Worm (Caenorhabditis elegans): ENCODE results near the gene skr-14.

skr-14 gene

DNA sequence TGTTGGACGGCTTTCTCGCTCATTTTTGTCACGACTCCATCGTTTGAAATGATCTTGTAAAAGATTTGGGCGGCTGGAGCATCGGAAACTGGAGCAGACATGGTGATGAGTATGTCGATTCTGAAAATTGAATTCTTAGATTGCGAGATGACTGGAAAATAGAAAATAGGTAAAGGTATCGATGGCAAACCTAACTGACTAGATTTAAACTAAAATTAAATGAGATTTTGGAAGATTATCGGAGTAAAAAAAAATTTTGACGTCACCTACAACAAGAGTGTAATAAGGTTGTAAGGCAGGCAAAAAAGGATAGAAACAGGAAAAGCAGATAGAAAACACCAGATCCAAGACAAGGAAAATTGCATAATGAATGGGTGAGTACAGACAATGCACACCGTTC is at the start of gene skr-14:
skr-14 (minus strand) TSS at position 101 of the 400 bp plus-strand sequence.
- TF ChIP-seq lin-39 (tag; optimal IDR thresholded peaks at IDR 0.05): no peak
- no peak for TF ChIP-seq blmp-1 (tag; optimal IDR thresholded peaks at IDR 0.05; ENCODE audit: insufficient read depth)
- no peak for TF ChIP-seq aly-2 (tag; optimal IDR thresholded peaks at IDR 0.05)
- TF ChIP-seq R02D3.7 (tag; optimal IDR thresholded peaks at IDR 0.05): no peak

- no peak for TF ChIP-seq sma-9 (GFP tag; optimal IDR thresholded peaks at IDR 0.05)
- no peak for TF ChIP-seq sma-9 (tag; optimal IDR thresholded peaks at IDR 0.05)
- no peak for TF ChIP-seq nhr-11 (tag; optimal IDR thresholded peaks at IDR 0.05)
- no peak for TF ChIP-seq mdl-1 (tag; optimal IDR thresholded peaks at IDR 0.05)
- TF ChIP-seq C34F6.9 (tag; optimal IDR thresholded peaks at IDR 0.05): no peak
- TF ChIP-seq nhr-10 (tag; optimal IDR thresholded peaks at IDR 0.05): no peak
- no peak for TF ChIP-seq F13H6.1 (tag; optimal IDR thresholded peaks at IDR 0.05)
- no peak for TF ChIP-seq nhr-237 (tag; optimal IDR thresholded peaks at IDR 0.05)
- TF ChIP-seq elt-3 (tag; optimal IDR thresholded peaks at IDR 0.05): no peak
- no peak for TF ChIP-seq sem-4 (tag; optimal IDR thresholded peaks at IDR 0.05)
- no peak for TF ChIP-seq aly-2 (tag; optimal IDR thresholded peaks at IDR 0.05)
- TF ChIP-seq dmd-4 (tag; optimal IDR thresholded peaks at IDR 0.05): no peak
- no peak for TF ChIP-seq snpc-4 (tag; optimal IDR thresholded peaks at IDR 0.05)
Measured at ce11 chrV:4471065-4471464, 49.7 kb upstream of the skr-14 start, which contains the start of gene T08H10.3. T08H10.3 (plus strand) TSS chrV:4471365.

ce11 chrV:4454634-4455033 is 33.3 kb upstream of the skr-14 start, which contains the start of gene gnrr-5:
gnrr-5 (minus strand) TSS chrV:4454734.
- TF ChIP-seq skn-1 (tag; optimal IDR thresholded peaks at IDR 0.05) (no peak), gmeb-1 (tag; optimal IDR thresholded peaks at IDR 0.05) (no peak), alr-1 (tag; optimal IDR thresholded peaks at IDR 0.05) (no peak), C34F6.9 (tag; optimal IDR thresholded peaks at IDR 0.05) (no peak), ztf-1 (GFP tag; conservative IDR thresholded peaks at IDR 0.05) (no peak), ceh-82 (tag; optimal IDR thresholded peaks at IDR 0.05) (no peak), nhr-129 (tag; optimal IDR thresholded peaks at IDR 0.05) (no peak), F13H6.1 (tag; optimal IDR thresholded peaks at IDR 0.05) (no peak), snpc-4 (tag; optimal IDR thresholded peaks at IDR 0.05) (no peak), egl-27 (tag; optimal IDR thresholded peaks at IDR 0.05) (no peak), nhr-6 (tag; optimal IDR thresholded peaks at IDR 0.05) (no peak), lin-39 (tag; optimal IDR thresholded peaks at IDR 0.05) (no peak), elt-1 (tag; optimal IDR thresholded peaks at IDR 0.05) (no peak), nhr-21 (tag; optimal IDR thresholded peaks at IDR 0.05) (no peak), elt-3 (tag; optimal IDR thresholded peaks at IDR 0.05) (no peak), nhr-12 (tag; optimal IDR thresholded peaks at IDR 0.05) (no peak), lin-11 (tag; optimal IDR thresholded peaks at IDR 0.05) (no peak), mbf-1 (tag; optimal IDR thresholded peaks at IDR 0.05) (no peak), unc-62 (GFP tag; optimal IDR thresholded peaks at IDR 0.05) (no peak), ZK546.5 (tag; optimal IDR thresholded peaks at IDR 0.05) (no peak)

- TF ChIP-seq unc-62 (GFP tag; optimal IDR thresholded peaks at IDR 0.05) (no peak), blmp-1 (tag; optimal IDR thresholded peaks at IDR 0.05; ENCODE audit: insufficient read depth) (no peak), nhr-129 (tag; optimal IDR thresholded peaks at IDR 0.05) (no peak), lin-13 (GFP tag; optimal IDR thresholded peaks at IDR 0.05) (peak; percentile 62), peb-1 (tag; optimal IDR thresholded peaks at IDR 0.05) (no peak), Y55F3AM.14 (GFP tag; optimal IDR thresholded peaks at IDR 0.05) (peak; percentile 32), snpc-4 (tag; optimal IDR thresholded peaks at IDR 0.05) (no peak), crh-2 (tag; optimal IDR thresholded peaks at IDR 0.05) (peak; percentile 55), ama-1 (optimal IDR thresholded peaks at IDR 0.05) (no peak), C34F6.9 (tag; optimal IDR thresholded peaks at IDR 0.05) (peak; percentile 52), F13H6.1 (tag; optimal IDR thresholded peaks at IDR 0.05) (no peak), nhr-12 (tag; optimal IDR thresholded peaks at IDR 0.05) (no peak), fos-1 (tag; optimal IDR thresholded peaks at IDR 0.05) (peak; percentile 53), nhr-21 (tag; optimal IDR thresholded peaks at IDR 0.05) (no peak), sma-3 (GFP tag; optimal IDR thresholded peaks at IDR 0.05) (peak; percentile 13), nhr-237 (tag; optimal IDR thresholded peaks at IDR 0.05) (no peak), sma-9 (GFP tag; optimal IDR thresholded peaks at IDR 0.05) (no peak), sma-9 (tag; optimal IDR thresholded peaks at IDR 0.05) (no peak), mdl-1 (tag; optimal IDR thresholded peaks at IDR 0.05) (no peak), mab-5 (tag; optimal IDR thresholded peaks at IDR 0.05) (peak; percentile 11), ceh-16 (tag; optimal IDR thresholded peaks at IDR 0.05) (no peak), ztf-11 (tag; optimal IDR thresholded peaks at IDR 0.05) (no peak), elt-3 (tag; optimal IDR thresholded peaks at IDR 0.05) (no peak), lin-39 (tag; optimal IDR thresholded peaks at IDR 0.05) (no peak), nhr-25 (tag; optimal IDR thresholded peaks at IDR 0.05) (peak; percentile 31), aly-2 (tag; optimal IDR thresholded peaks at IDR 0.05) (no peak), zag-1 (tag; optimal IDR thresholded peaks at IDR 0.05) (no peak), unc-39 (tag; optimal IDR thresholded peaks at IDR 0.05) (no peak), ztf-4 (tag; optimal IDR thresholded peaks at IDR 0.05) (no peak), elt-1 (tag; optimal IDR thresholded peaks at IDR 0.05) (no peak), nhr-6 (tag; optimal IDR thresholded peaks at IDR 0.05) (no peak), lsy-2 (tag; optimal IDR thresholded peaks at IDR 0.05) (peak; percentile 49 to 81), nhr-11 (tag; optimal IDR thresholded peaks at IDR 0.05) (no peak), nhr-77 (tag; optimal IDR thresholded peaks at IDR 0.05) (no peak)
Measured at ce11 chrV:4450523-4451089, 29.2 kb upstream of the skr-14 start, which contains the start of gene rft-2. rft-2 (minus strand) TSS chrV:4450563.

Data from whole organism, L2 larva.